Worm (Caenorhabditis elegans) whole organism, L4 larva: ENCODE measurements around the gene F55E10.2.
A peak's percentile ranks its signal among the peaks of the same experiment; 100 is the strongest.

Experiments used
- F10B5.3 ChIP-seq: sonication (generic microtip); optimal IDR thresholded peaks from 2 replicates; lab custom pipeline; 2016; ENCODE audit warnings: mild to moderate bottlenecking, missing genetic modification characterization, missing compliant biosample characterization
- F26F4.8 ChIP-seq: fragments of 200-800 bp; sonication (Bioruptor generic); conservative IDR thresholded peaks from 2 replicates; pipeline ENCODE4 v1.3.6; 2022; ENCODE audit warnings: missing genetic modification characterization, missing compliant biosample characterization
- R02D3.7 ChIP-seq: fragments of 150-350 bp; sonication (generic microtip); optimal IDR thresholded peaks from 3 replicates; lab custom pipeline; 2014; ENCODE audit warnings: missing biosample characterization, missing genetic modification characterization
- T20F7.1 ChIP-seq: fragments of 200-800 bp; sonication (Bioruptor generic); optimal IDR thresholded peaks from 2 replicates; lab custom pipeline; 2018; ENCODE audit warnings: mild to moderate bottlenecking, missing genetic modification characterization, missing compliant biosample characterization
- T26A8.4 ChIP-seq: fragments of 200-800 bp; sonication (Bioruptor generic); IDR thresholded peaks from 2 replicates; pipeline ENCODE4 v1.3.6; 2022; ENCODE audit warnings: missing genetic modification characterization, missing compliant biosample characterization
- Y48G9A.11 ChIP-seq: fragments of 200-800 bp; sonication (Bioruptor generic); IDR thresholded peaks from 2 replicates; pipeline ENCODE4 v1.3.6; 2022; ENCODE audit warnings: missing genetic modification reagents, missing genetic modification characterization, missing compliant biosample characterization
- aha-1 ChIP-seq: fragments of 150-350 bp; peaks from one replicate; lab custom pipeline; 2014; ENCODE audit warnings: missing biosample characterization, missing genetic modification characterization
- ceh-28 ChIP-seq: fragments of 150-350 bp; optimal IDR thresholded peaks from 2 replicates; lab custom pipeline; 2014; ENCODE audit warnings: missing biosample characterization, missing genetic modification reagents, missing genetic modification characterization
- ceh-44 ChIP-seq: fragments of 200-800 bp; sonication (Bioruptor generic); IDR thresholded peaks from 2 replicates; pipeline ENCODE4 v1.3.6; 2022; ENCODE audit warnings: missing genetic modification reagents, missing genetic modification characterization, missing compliant biosample characterization
- ctbp-1 ChIP-seq: fragments of 200-800 bp; sonication (Bioruptor generic); IDR thresholded peaks from 2 replicates; pipeline ENCODE4 v1.3.6; 2022; ENCODE audit warnings: missing genetic modification reagents, missing genetic modification characterization, missing compliant biosample characterization
- daf-16 ChIP-seq, 3 experiments: sonication (generic microtip); optimal IDR thresholded peaks; 2 replicates each; lab custom pipeline; 2016 to 2017; ENCODE audit warnings: missing genetic modification characterization in 3 of 3, missing genetic modification reagents in 3 of 3, mild to moderate bottlenecking in 2 of 3, missing compliant biosample characterization in 2 of 3, missing biosample characterization in 1 of 3, moderate library complexity in 1 of 3
- dmd-6 ChIP-seq: fragments of 200-800 bp; sonication (Bioruptor generic); IDR thresholded peaks from 2 replicates; pipeline ENCODE4 v1.3.6; 2022; ENCODE audit warnings: missing genetic modification reagents, missing genetic modification characterization, missing compliant biosample characterization
- dve-1 ChIP-seq: sonication (generic microtip); optimal IDR thresholded peaks from 2 replicates; lab custom pipeline; 2017; ENCODE audit warnings: antibody characterized with exemption, mild to moderate bottlenecking, missing genetic modification characterization, missing compliant biosample characterization; ENCODE audit not compliant: insufficient read depth
- egl-43 ChIP-seq: fragments of 200-800 bp; sonication (Bioruptor generic); IDR thresholded peaks from 2 replicates; pipeline ENCODE4 v1.3.6; 2022; ENCODE audit warnings: missing genetic modification reagents, missing genetic modification characterization, missing compliant biosample characterization
- hlh-11 ChIP-seq: fragments of 200-800 bp; sonication (Bioruptor generic); optimal IDR thresholded peaks from 2 replicates; lab custom pipeline; 2018; ENCODE audit warnings: mild to moderate bottlenecking, missing genetic modification characterization, missing compliant biosample characterization
- hlh-30 ChIP-seq: sonication (generic microtip); optimal IDR thresholded peaks from 2 replicates; lab custom pipeline; 2017; ENCODE audit warnings: antibody characterized with exemption, mild to moderate bottlenecking, missing genetic modification characterization, missing compliant biosample characterization; ENCODE audit not compliant: insufficient read depth
- lin-1 ChIP-seq: fragments of 200-800 bp; sonication (Bioruptor generic); IDR thresholded peaks from 2 replicates; pipeline ENCODE4 v1.3.6; 2022; ENCODE audit warnings: missing genetic modification reagents, missing genetic modification characterization, missing compliant biosample characterization
- lin-39 ChIP-seq: fragments of 150-350 bp; optimal IDR thresholded peaks from 2 replicates; lab custom pipeline; 2014; ENCODE audit warnings: missing biosample characterization, missing genetic modification reagents, missing genetic modification characterization
- mdl-1 ChIP-seq, 2 experiments: fragments of 150-350 bp in 1 of 2; sonication (generic microtip) in 1 of 2; optimal IDR thresholded peaks; 2 replicates each; lab custom pipeline; 2014 to 2017; ENCODE audit warnings: missing biosample characterization in 2 of 2, missing genetic modification characterization in 2 of 2
- mxl-3 ChIP-seq: fragments of 200-800 bp; sonication (Bioruptor generic); optimal IDR thresholded peaks from 2 replicates; lab custom pipeline; 2018; ENCODE audit warnings: mild to moderate bottlenecking, missing genetic modification characterization, missing compliant biosample characterization
- nhr-11 ChIP-seq: fragments of 150-350 bp; optimal IDR thresholded peaks from 2 replicates; lab custom pipeline; 2014; ENCODE audit warnings: missing biosample characterization, missing genetic modification characterization
- nhr-111 ChIP-seq: fragments of 200-800 bp; sonication (Bioruptor generic); optimal IDR thresholded peaks from 2 replicates; lab custom pipeline; 2018; ENCODE audit warnings: mild to moderate bottlenecking, missing genetic modification characterization, missing compliant biosample characterization
- nhr-6 ChIP-seq: fragments of 150-350 bp; optimal IDR thresholded peaks from 2 replicates; lab custom pipeline; 2014; ENCODE audit warnings: missing biosample characterization, missing genetic modification characterization
- nhr-76 ChIP-seq: fragments of 150-350 bp; optimal IDR thresholded peaks from 2 replicates; lab custom pipeline; 2014; ENCODE audit warnings: missing biosample characterization, missing genetic modification characterization
- nhr-77 ChIP-seq: fragments of 150-350 bp; optimal IDR thresholded peaks from 2 replicates; lab custom pipeline; 2014; ENCODE audit warnings: missing biosample characterization, missing genetic modification characterization
- php-3 ChIP-seq: fragments of 200-800 bp; sonication (Bioruptor generic); IDR thresholded peaks from 2 replicates; pipeline ENCODE4 v1.3.6; 2022; ENCODE audit warnings: missing genetic modification reagents, missing genetic modification characterization, missing compliant biosample characterization
- pqm-1 ChIP-seq: sonication (generic microtip); optimal IDR thresholded peaks from 2 replicates; lab custom pipeline; 2017; ENCODE audit warnings: missing biosample characterization, missing genetic modification characterization
- rbr-2 ChIP-seq: sonication (generic microtip); optimal IDR thresholded peaks from 2 replicates; lab custom pipeline; 2016; ENCODE audit warnings: missing genotype, missing genetic modification characterization, missing compliant biosample characterization
- sdz-12 ChIP-seq: fragments of 200-800 bp; sonication (Bioruptor generic); optimal IDR thresholded peaks from 2 replicates; lab custom pipeline; 2018; ENCODE audit warnings: mild to moderate bottlenecking, missing genetic modification characterization, missing compliant biosample characterization
- set-16 ChIP-seq: fragments of 200-800 bp; sonication (Bioruptor generic); IDR thresholded peaks from 2 replicates; pipeline ENCODE4 v1.3.6; 2022; ENCODE audit warnings: missing genetic modification reagents, missing genetic modification characterization, missing compliant biosample characterization
- snpc-4 ChIP-seq: fragments of 150-350 bp; optimal IDR thresholded peaks from 2 replicates; lab custom pipeline; 2014; ENCODE audit warnings: missing biosample characterization, missing genetic modification characterization
- tra-1 ChIP-seq: fragments of 200-800 bp; sonication (Bioruptor generic); IDR thresholded peaks from 2 replicates; pipeline ENCODE4 v1.3.6; 2022; ENCODE audit warnings: missing genetic modification reagents, missing genetic modification characterization, missing compliant biosample characterization
- unc-62 ChIP-seq, 3 experiments: fragments of 150-350 bp in 1 of 3; sonication (generic microtip); optimal IDR thresholded peaks in 2 of 3; peaks in 1 of 3; 1 replicate in 1 of 3; 2 replicates in 2 of 3; lab custom pipeline; 2014 to 2017; ENCODE audit warnings: missing biosample characterization in 3 of 3, missing genetic modification characterization in 3 of 3, missing genetic modification reagents in 3 of 3, missing genotype in 1 of 3
- zfp-2 ChIP-seq: sonication (generic microtip); optimal IDR thresholded peaks from 2 replicates; lab custom pipeline; 2016; ENCODE audit warnings: mild to moderate bottlenecking, missing genetic modification characterization, missing compliant biosample characterization
- zip-11 ChIP-seq: fragments of 200-800 bp; sonication (Bioruptor generic); IDR thresholded peaks from 2 replicates; pipeline ENCODE4 v1.3.6; 2022; ENCODE audit warnings: missing genetic modification characterization, missing compliant biosample characterization
- ztf-11 ChIP-seq: fragments of 150-350 bp; optimal IDR thresholded peaks from 2 replicates; lab custom pipeline; 2014; ENCODE audit warnings: missing biosample characterization, missing genetic modification characterization
- ztf-7 ChIP-seq: fragments of 150-350 bp; optimal IDR thresholded peaks from 2 replicates; lab custom pipeline; 2014; ENCODE audit warnings: missing biosample characterization, missing genetic modification characterization

The F55E10.2 gene

ce11 chrX:8326394-8326793, 14.1 kb upstream of the F55E10.2 start, which contains the start of gene R09F10.8:
Gene R09F10.8 (minus strand): TSS chrX:8326451.
- TF ChIP-seq unc-62 (GFP tag; optimal IDR thresholded peaks at IDR 0.05 in 1 of 2; lab: Kevin White, UChicago), result peak in 1 of 2 experiments; percentile 91
- no peak for TF ChIP-seq unc-62 (tag; optimal IDR thresholded peaks at IDR 0.05; lab: Kevin White, UChicago)
- no peak for TF ChIP-seq R02D3.7 (tag; lab: Kevin White, UChicago)

DNA sequence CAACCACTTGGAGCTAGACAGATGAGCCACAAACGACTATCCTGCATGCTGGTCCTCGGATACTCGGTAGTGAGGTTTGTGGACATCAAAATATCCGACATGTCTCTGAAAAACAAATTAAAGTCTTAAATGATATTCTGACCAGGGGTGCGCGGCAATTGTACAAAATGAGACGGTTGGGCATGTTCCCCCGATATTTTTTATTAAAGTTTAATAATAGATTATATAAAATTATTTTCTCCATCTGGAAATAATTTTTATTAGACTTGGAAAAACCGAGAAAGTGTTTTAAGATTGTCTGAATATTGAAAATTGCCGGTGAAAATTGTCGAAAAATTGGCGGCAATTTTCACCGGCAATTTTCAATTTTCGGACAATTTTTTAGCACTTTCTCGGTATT, 12.7 kb upstream of the F55E10.2 start, which contains the start of gene F55E10.4:
Gene F55E10.4 (minus strand): TSS at position 101 of the 400 bp plus-strand sequence.
- TF ChIP-seq ctbp-1 (GFP tag; lab: Robert Waterston, UW) (no peak), snpc-4 (tag; lab: Kevin White, UChicago) (no peak), lin-1 (no peak), Y48G9A.11 (no peak), nhr-111 (no peak)

- TF ChIP-seq daf-16 (GFP tag; optimal IDR thresholded peaks at IDR 0.05; lab: Kevin White, UChicago), result no peak
- TF ChIP-seq daf-16 (tag; optimal IDR thresholded peaks at IDR 0.05; lab: Kevin White, UChicago), result no peak
- no peak for TF ChIP-seq ceh-44 (GFP tag; lab: Robert Waterston, UW)
- TF ChIP-seq F10B5.3, result no peak
- no peak for TF ChIP-seq egl-43 (GFP tag; lab: Robert Waterston, UW)
- no peak for TF ChIP-seq ztf-7 (tag; lab: Kevin White, UChicago)
Observed at ce11 chrX:8341675-8342074, 1.2 kb downstream of the F55E10.2 start, which contains the start of gene F55E10.1. Gene F55E10.1 (plus strand): TSS chrX:8341975.

- TF ChIP-seq dve-1 (tag; lab: Kevin White, UChicago), result peak; percentile 32
- TF ChIP-seq nhr-6 (tag; lab: Kevin White, UChicago), result no peak
- TF ChIP-seq pqm-1 (tag; lab: Kevin White, UChicago), result peak; percentile 33
Observed at ce11 chrX:8346248-8346647, 5.8 kb downstream of the F55E10.2 start, which contains the start of gene drd-5. Gene drd-5 (minus strand): TSS chrX:8346348.

- no peak for TF ChIP-seq pqm-1 (tag; lab: Kevin White, UChicago)
- peak; percentile 70 for TF ChIP-seq aha-1 (tag; lab: Kevin White, UChicago)
Observed at ce11 chrX:8350984-8351383, 10.5 kb downstream of the F55E10.2 start, which contains the start of gene npr-28. Gene npr-28 (minus strand): TSS chrX:8351084.

DNA sequence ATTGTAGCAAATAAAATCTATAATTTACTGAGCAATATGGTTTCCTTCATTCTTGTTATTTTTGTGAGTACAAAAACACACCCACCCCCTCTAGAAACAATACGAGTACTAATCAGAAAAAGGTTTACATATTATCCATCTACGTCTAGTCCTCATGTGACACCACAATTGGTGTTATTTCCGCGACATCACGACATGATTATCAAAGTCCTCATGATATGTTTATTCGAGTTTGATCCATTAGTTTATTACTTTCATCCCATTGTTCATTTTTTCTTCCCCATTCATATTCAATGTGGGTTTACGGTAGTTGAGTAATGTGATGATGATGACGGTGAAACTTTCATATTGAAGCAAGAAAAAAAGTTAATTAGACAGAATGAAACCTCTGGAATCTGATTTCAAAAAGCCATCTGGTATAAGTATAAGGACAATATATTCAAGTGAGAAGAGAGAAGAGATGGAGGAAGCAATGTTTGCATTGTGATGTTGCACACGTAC, 13.8 kb downstream of the F55E10.2 start:
- TF ChIP-seq T26A8.4 (GFP tag; lab: Robert Waterston, UW), result no peak
- no peak for TF ChIP-seq php-3

DNA sequence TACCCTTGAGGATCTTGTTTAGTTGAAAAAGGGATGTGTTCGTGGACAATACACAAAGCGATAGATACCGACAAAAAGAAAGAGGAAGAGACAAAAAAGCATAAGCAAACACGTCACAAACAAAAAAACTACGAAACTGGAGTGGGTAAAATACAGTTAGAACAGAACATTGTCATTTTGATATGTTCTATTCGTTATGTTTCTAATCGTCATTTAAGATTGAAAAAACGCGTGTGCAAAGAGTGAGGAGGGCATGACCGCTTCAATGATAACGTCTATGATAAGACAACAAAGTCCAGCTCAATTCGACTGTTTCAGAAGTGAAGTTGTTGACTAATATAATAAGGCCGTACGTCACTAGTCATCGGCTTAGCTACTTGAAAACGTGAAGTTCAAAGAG, 14.9 kb downstream of the F55E10.2 start:
- TF ChIP-seq ceh-28 (tag; lab: Kevin White, UChicago), result no peak
- TF ChIP-seq hlh-11 (tag; lab: Kevin White, UChicago), result peak; percentile 77
- peak; percentile 54 for TF ChIP-seq nhr-77 (tag; lab: Kevin White, UChicago)
- no peak for TF ChIP-seq set-16 (GFP tag; lab: Robert Waterston, UW)
- no peak for TF ChIP-seq F26F4.8 (GFP tag; lab: Robert Waterston, UW)
- no peak for TF ChIP-seq rbr-2 (tag; lab: Kevin White, UChicago)
- TF ChIP-seq dve-1 (tag; lab: Kevin White, UChicago), result peak; percentile 69
- TF ChIP-seq hlh-30 (tag; lab: Kevin White, UChicago), result peak; percentile 50
- TF ChIP-seq sdz-12 (GFP tag; lab: Kevin White, UChicago), result no peak
- no peak for TF ChIP-seq lin-39 (tag; lab: Kevin White, UChicago)
- TF ChIP-seq daf-16 (GFP tag; optimal IDR thresholded peaks at IDR 0.05; lab: Kevin White, UChicago), result no peak
- peak; percentile 89 for TF ChIP-seq daf-16 (tag; optimal IDR thresholded peaks at IDR 0.05; lab: Kevin White, UChicago)
- no peak for TF ChIP-seq T20F7.1 (GFP tag; lab: Kevin White, UChicago)
- TF ChIP-seq aha-1 (tag; lab: Kevin White, UChicago), result no peak
- TF ChIP-seq nhr-11 (tag; lab: Kevin White, UChicago), result no peak
- peak in 1 of 2 experiments; percentile 64 for TF ChIP-seq unc-62 (GFP tag; optimal IDR thresholded peaks at IDR 0.05 in 1 of 2; lab: Kevin White, UChicago)
- TF ChIP-seq unc-62 (tag; optimal IDR thresholded peaks at IDR 0.05; lab: Kevin White, UChicago), result no peak
- no peak for TF ChIP-seq nhr-76 (tag; lab: Kevin White, UChicago)
- no peak for TF ChIP-seq zfp-2
- TF ChIP-seq ztf-11 (tag; lab: Kevin White, UChicago), result no peak
- peak; percentile 97 for TF ChIP-seq pqm-1 (tag; lab: Kevin White, UChicago)
- TF ChIP-seq zip-11 (GFP tag; lab: Robert Waterston, UW), result no peak
- TF ChIP-seq tra-1, result 0 out of 2 replicates have a peak, but pooled peaks have one; percentile 15
- TF ChIP-seq dmd-6 (GFP tag; lab: Robert Waterston, UW), result peak; percentile 89
- TF ChIP-seq mxl-3 (GFP tag; lab: Kevin White, UChicago), result peak; percentile 47
- peak in 1 of 2 experiments; percentile 39 for TF ChIP-seq mdl-1 (tag; optimal IDR thresholded peaks at IDR 0.05; lab: Kevin White, UChicago)
